Worm (Caenorhabditis elegans) whole organism, L4/young adult: ENCODE measurements around the gene K11H3.2.

Source experiments
- W03F9.2 ChIP-seq: fragments of 150-350 bp; optimal IDR thresholded peaks from 2 replicates; lab custom pipeline; 2014; ENCODE audit warnings: missing biosample characterization, missing genetic modification characterization
- him-1 ChIP-seq: sonication (generic microtip); optimal IDR thresholded peaks from 2 replicates; lab custom pipeline; 2016; ENCODE audit warnings: missing genotype, missing genetic modification reagents, missing genetic modification characterization, missing compliant biosample characterization

DNA sequence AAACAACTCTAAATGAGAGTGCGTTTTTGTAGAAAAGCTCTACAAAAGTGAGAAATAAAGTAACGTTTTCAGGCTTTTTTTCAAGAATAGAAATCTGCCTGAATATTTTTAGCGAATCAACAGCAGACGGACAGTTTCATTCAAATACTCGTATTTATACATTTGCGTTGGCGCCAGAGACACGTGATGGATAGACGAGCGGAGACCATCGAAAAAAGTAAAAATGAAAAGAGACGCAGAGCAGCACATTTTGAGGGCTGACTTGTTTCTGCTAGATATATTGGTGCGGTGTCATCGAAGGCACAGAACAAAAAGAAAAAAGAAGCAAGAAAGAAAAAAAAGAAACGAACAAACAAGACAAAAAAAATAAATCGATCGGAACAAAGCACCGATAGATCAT lies 20.2 kb upstream of the K11H3.2 start:
- TF ChIP-seq him-1 (no peak), W03F9.2 (tag; lab: Kevin White, UChicago) (no peak)
